Fruit fly (Drosophila melanogaster) whole organism, embryonic: ENCODE data around the gene ZnT77C.

Experiments used
- Bgb ChIP-seq: fragments of 200-800 bp; sonication (Bioruptor generic); IDR thresholded peaks from 2 replicates; pipeline ENCODE4 v1.3.6; 2022; ENCODE audit warnings: missing biosample characterization, missing genetic modification characterization; ENCODE audit not compliant: partially characterized antibody
- CG10543 ChIP-seq: fragments of 200-800 bp; sonication (Bioruptor generic); optimal IDR thresholded peaks from 3 replicates; lab custom pipeline; 2017; ENCODE audit warnings: missing biosample characterization, mild to moderate bottlenecking, missing genetic modification characterization, moderate library complexity
- CG11093 ChIP-seq: fragments of 200-800 bp; sonication (Bioruptor generic); IDR thresholded peaks from 3 replicates; pipeline ENCODE4 v1.3.6; 2022; ENCODE audit warnings: missing biosample characterization, missing genetic modification characterization
- CG11398 ChIP-seq: fragments of 200-800 bp; sonication (Bioruptor generic); optimal IDR thresholded peaks from 2 replicates; lab custom pipeline; 2016; ENCODE audit warnings: missing biosample characterization, missing genetic modification characterization
- CG13775 ChIP-seq: fragments of 200-800 bp; sonication (Bioruptor generic); optimal IDR thresholded peaks from 3 replicates; lab custom pipeline; 2017; ENCODE audit warnings: missing biosample characterization, mild to moderate bottlenecking, missing genetic modification characterization
- CG14667 ChIP-seq: fragments of 200-800 bp; sonication (Bioruptor generic); IDR thresholded peaks from 2 replicates; pipeline ENCODE4 v1.3.6; 2022; ENCODE audit warnings: missing biosample characterization, missing genetic modification characterization
- CG14860 ChIP-seq: fragments of 200-800 bp; sonication (Bioruptor generic); IDR thresholded peaks from 3 replicates; pipeline ENCODE4 v1.3.6; 2022; ENCODE audit warnings: missing biosample characterization, missing genetic modification characterization; ENCODE audit not compliant: partially characterized antibody
- CG14965 ChIP-seq: fragments of 200-800 bp; sonication (Bioruptor generic); optimal IDR thresholded peaks from 2 replicates; lab custom pipeline; 2016; ENCODE audit warnings: missing biosample characterization, missing genetic modification characterization, borderline replicate concordance
- CG15011 ChIP-seq: fragments of 200-800 bp; sonication (Bioruptor generic); optimal IDR thresholded peaks from 3 replicates; lab custom pipeline; 2018; ENCODE audit warnings: missing biosample characterization, mild to moderate bottlenecking, missing genetic modification characterization
- CG2199 ChIP-seq: fragments of 200-800 bp; sonication (Bioruptor generic); IDR thresholded peaks from 3 replicates; pipeline ENCODE4 v1.3.6; 2022; ENCODE audit warnings: missing biosample characterization, missing genetic modification characterization
- CG32532 ChIP-seq: fragments of 200-800 bp; sonication (Bioruptor generic); IDR thresholded peaks from 2 replicates; pipeline ENCODE4 v1.3.6; 2022; ENCODE audit warnings: missing biosample characterization, missing genetic modification characterization
- CG4854 ChIP-seq: fragments of 200-800 bp; sonication (Bioruptor generic); optimal IDR thresholded peaks from 2 replicates; lab custom pipeline; 2016; ENCODE audit warnings: missing biosample characterization, missing genetic modification characterization, inconsistent platforms
- CG6689 ChIP-seq: fragments of 200-800 bp; sonication (Bioruptor generic); IDR thresholded peaks from 2 replicates; pipeline ENCODE4 v1.3.6; 2022; ENCODE audit warnings: missing biosample characterization, missing genetic modification characterization
- CG6813 ChIP-seq: fragments of 200-800 bp; sonication (Bioruptor generic); optimal IDR thresholded peaks from 2 replicates; lab custom pipeline; 2017; ENCODE audit warnings: missing biosample characterization, missing genetic modification characterization, mild to moderate bottlenecking, moderate library complexity, missing genetic modification reagents
- CG7357 ChIP-seq: fragments of 200-800 bp; sonication (Bioruptor generic); IDR thresholded peaks from 3 replicates; pipeline ENCODE4 v1.3.6; 2022; ENCODE audit warnings: missing biosample characterization, missing genetic modification characterization
- CG7745 ChIP-seq: fragments of 200-800 bp; sonication (Bioruptor generic); optimal IDR thresholded peaks from 2 replicates; lab custom pipeline; 2018; ENCODE audit warnings: missing biosample characterization, mild to moderate bottlenecking, missing genetic modification characterization, moderate library complexity
- CG9215 ChIP-seq: fragments of 200-800 bp; sonication (Bioruptor generic); IDR thresholded peaks from 2 replicates; pipeline ENCODE4 v1.3.6; 2022; ENCODE audit warnings: missing biosample characterization, missing genetic modification characterization
- CG9609 ChIP-seq: fragments of 200-800 bp; sonication (Bioruptor generic); optimal IDR thresholded peaks from 3 replicates; lab custom pipeline; 2016; ENCODE audit warnings: missing biosample characterization, missing genetic modification characterization
- CG9876 ChIP-seq: fragments of 200-800 bp; sonication (Bioruptor generic); optimal IDR thresholded peaks from 2 replicates; lab custom pipeline; 2016; ENCODE audit warnings: missing biosample characterization, missing genetic modification characterization
- CTCF ChIP-seq: fragments of 200-800 bp; sonication (Bioruptor generic); optimal IDR thresholded peaks from 2 replicates; lab custom pipeline; 2017; ENCODE audit warnings: missing biosample characterization, mild to moderate bottlenecking, missing genetic modification characterization, moderate library complexity
- CoRest ChIP-seq: fragments of 200-800 bp; sonication (Bioruptor generic); optimal IDR thresholded peaks from 3 replicates; lab custom pipeline; 2018; ENCODE audit warnings: missing biosample characterization, mild to moderate bottlenecking, missing genetic modification characterization, moderate library complexity
- Dll ChIP-seq: fragments of 200-800 bp; sonication (Bioruptor generic); IDR thresholded peaks from 4 replicates; pipeline ENCODE4 v1.3.6; 2022; ENCODE audit warnings: missing biosample characterization, missing genetic modification characterization; ENCODE audit not compliant: partially characterized antibody
- Hey ChIP-seq: fragments of 200-800 bp; sonication (Bioruptor generic); optimal IDR thresholded peaks from 3 replicates; lab custom pipeline; 2018; ENCODE audit warnings: missing biosample characterization, mild to moderate bottlenecking, missing genetic modification characterization
- HmgD ChIP-seq: fragments of 200-800 bp; sonication (Bioruptor generic); optimal IDR thresholded peaks from 3 replicates; lab custom pipeline; 2016; ENCODE audit warnings: missing biosample characterization, missing genetic modification characterization
- HmgZ ChIP-seq: fragments of 200-800 bp; sonication (Bioruptor generic); optimal IDR thresholded peaks from 2 replicates; lab custom pipeline; 2018; ENCODE audit warnings: missing biosample characterization, mild to moderate bottlenecking, missing genetic modification characterization
- Hmx ChIP-seq: fragments of 200-800 bp; sonication (Bioruptor generic); optimal IDR thresholded peaks from 2 replicates; lab custom pipeline; 2016; ENCODE audit warnings: missing biosample characterization, missing genetic modification characterization
- Hr78 ChIP-seq, 2 experiments: fragments of 200-800 bp in 1 of 2; fragments of >200 bp in 1 of 2; sonication (Bioruptor generic) in 1 of 2; optimal IDR thresholded peaks; 2 replicates each; lab custom pipeline; 2017 to 2019; ENCODE audit warnings: missing biosample characterization in 2 of 2, missing genetic modification characterization in 2 of 2, mild to moderate bottlenecking in 1 of 2, moderate library complexity in 1 of 2
- Oli ChIP-seq: fragments of 200-800 bp; sonication (Bioruptor generic); optimal IDR thresholded peaks from 2 replicates; lab custom pipeline; 2018; ENCODE audit warnings: missing biosample characterization, mild to moderate bottlenecking, missing genetic modification characterization, moderate library complexity
- Sin3A ChIP-seq: fragments of >200 bp; optimal IDR thresholded peaks from 2 replicates; lab custom pipeline; 2018
- Taf1 ChIP-seq: fragments of 200-800 bp; sonication (Bioruptor generic); IDR thresholded peaks from 2 replicates; pipeline ENCODE4 v1.3.6; 2022; ENCODE audit warnings: missing biosample characterization, missing genetic modification characterization
- abd-A ChIP-seq: fragments of 200-800 bp; sonication (Bioruptor generic); optimal IDR thresholded peaks from 3 replicates; lab custom pipeline; 2019; ENCODE audit warnings: missing biosample characterization, mild to moderate bottlenecking, missing genetic modification characterization, moderate library complexity
- ap ChIP-seq: fragments of 200-800 bp; sonication (Bioruptor generic); IDR thresholded peaks from 2 replicates; pipeline ENCODE4 v1.3.6; 2022; ENCODE audit warnings: missing biosample characterization, missing genetic modification characterization
- croc ChIP-seq: fragments of 200-800 bp; sonication (Bioruptor generic); conservative IDR thresholded peaks from 3 replicates; pipeline ENCODE4 v1.3.6; 2022; ENCODE audit warnings: missing biosample characterization, missing genetic modification characterization
- dm ChIP-seq: fragments of 200-800 bp; sonication (Bioruptor generic); optimal IDR thresholded peaks from 3 replicates; lab custom pipeline; 2016; ENCODE audit warnings: missing biosample characterization, missing genetic modification characterization
- grn ChIP-seq: fragments of 200-800 bp; sonication (Bioruptor generic); optimal IDR thresholded peaks from 3 replicates; lab custom pipeline; 2017; ENCODE audit warnings: missing biosample characterization, missing genetic modification characterization
- gsb-n ChIP-seq: fragments of 200-800 bp; sonication (Bioruptor generic); optimal IDR thresholded peaks from 3 replicates; lab custom pipeline; 2018; ENCODE audit warnings: missing biosample characterization, mild to moderate bottlenecking, missing genetic modification characterization
- jumu ChIP-seq: fragments of 200-800 bp; sonication (Bioruptor generic); optimal IDR thresholded peaks from 3 replicates; lab custom pipeline; 2016; ENCODE audit warnings: missing biosample characterization, missing genetic modification characterization
- kni ChIP-seq: fragments of 200-800 bp; sonication (Bioruptor generic); optimal IDR thresholded peaks from 3 replicates; lab custom pipeline; 2017; ENCODE audit warnings: mild to moderate bottlenecking, missing biosample characterization, missing genetic modification reagents, missing genetic modification characterization
- lov ChIP-seq, 2 experiments: fragments of 200-800 bp in 1 of 2; fragments of >200 bp in 1 of 2; sonication (Bioruptor generic) in 1 of 2; IDR thresholded peaks in 1 of 2; optimal IDR thresholded peaks in 1 of 2; 2 replicates in 1 of 2; 3 replicates in 1 of 2; pipeline versions ENCODE4 v1.3.6 to Lab custom; 2017 to 2022; ENCODE audit warnings: missing biosample characterization in 1 of 2, missing genetic modification characterization in 1 of 2
- pan ChIP-seq, 4 experiments: fragments of >200 bp in 3 of 4; fragments of 200-800 bp in 1 of 4; sonication (Bioruptor generic) in 1 of 4; optimal IDR thresholded peaks in 3 of 4; IDR thresholded peaks in 1 of 4; 2 replicates each; pipeline versions ENCODE4 v1.3.6 to Lab custom; 2017 to 2022; ENCODE audit warnings: missing biosample characterization in 2 of 4, missing genetic modification characterization in 2 of 4, mixed read lengths in 1 of 4
- row ChIP-seq: fragments of 200-800 bp; sonication (Bioruptor generic); IDR thresholded peaks from 3 replicates; pipeline ENCODE4 v1.3.6; 2022; ENCODE audit warnings: missing biosample characterization, missing genetic modification characterization
- sd ChIP-seq: fragments of 200-800 bp; sonication (Bioruptor generic); optimal IDR thresholded peaks from 3 replicates; lab custom pipeline; 2018; ENCODE audit warnings: missing biosample characterization, mild to moderate bottlenecking, missing genetic modification characterization, moderate library complexity
- sim ChIP-seq: fragments of 200-800 bp; sonication (Bioruptor generic); IDR thresholded peaks from 2 replicates; pipeline ENCODE4 v1.3.6; 2022; ENCODE audit warnings: missing biosample characterization, missing genetic modification characterization
- sima ChIP-seq: fragments of 200-800 bp; sonication (Bioruptor generic); optimal IDR thresholded peaks from 2 replicates; lab custom pipeline; 2016; ENCODE audit warnings: missing biosample characterization, missing genetic modification characterization
- so ChIP-seq: fragments of 200-800 bp; sonication (Bioruptor generic); IDR thresholded peaks from 3 replicates; pipeline ENCODE4 v1.3.6; 2022; ENCODE audit warnings: missing biosample characterization, missing genetic modification characterization
- tap ChIP-seq: fragments of 200-800 bp; optimal IDR thresholded peaks from 3 replicates; lab custom pipeline; 2019; ENCODE audit warnings: missing biosample characterization, mild to moderate bottlenecking, missing genetic modification characterization, moderate library complexity
- tll ChIP-seq, 2 experiments: fragments of 200-800 bp in 1 of 2; fragments of >200 bp in 1 of 2; sonication (Bioruptor generic) in 1 of 2; optimal IDR thresholded peaks; 2 replicates each; lab custom pipeline; 2017 to 2019; ENCODE audit warnings: missing biosample characterization in 2 of 2, missing genetic modification characterization in 2 of 2, mild to moderate bottlenecking in 1 of 2, moderate library complexity in 1 of 2
- twi ChIP-seq: fragments of 200-800 bp; optimal IDR thresholded peaks from 2 replicates; lab custom pipeline; 2019; ENCODE audit warnings: missing biosample characterization, mild to moderate bottlenecking, missing genetic modification characterization, moderate library complexity

The ZnT77C gene

DNA sequence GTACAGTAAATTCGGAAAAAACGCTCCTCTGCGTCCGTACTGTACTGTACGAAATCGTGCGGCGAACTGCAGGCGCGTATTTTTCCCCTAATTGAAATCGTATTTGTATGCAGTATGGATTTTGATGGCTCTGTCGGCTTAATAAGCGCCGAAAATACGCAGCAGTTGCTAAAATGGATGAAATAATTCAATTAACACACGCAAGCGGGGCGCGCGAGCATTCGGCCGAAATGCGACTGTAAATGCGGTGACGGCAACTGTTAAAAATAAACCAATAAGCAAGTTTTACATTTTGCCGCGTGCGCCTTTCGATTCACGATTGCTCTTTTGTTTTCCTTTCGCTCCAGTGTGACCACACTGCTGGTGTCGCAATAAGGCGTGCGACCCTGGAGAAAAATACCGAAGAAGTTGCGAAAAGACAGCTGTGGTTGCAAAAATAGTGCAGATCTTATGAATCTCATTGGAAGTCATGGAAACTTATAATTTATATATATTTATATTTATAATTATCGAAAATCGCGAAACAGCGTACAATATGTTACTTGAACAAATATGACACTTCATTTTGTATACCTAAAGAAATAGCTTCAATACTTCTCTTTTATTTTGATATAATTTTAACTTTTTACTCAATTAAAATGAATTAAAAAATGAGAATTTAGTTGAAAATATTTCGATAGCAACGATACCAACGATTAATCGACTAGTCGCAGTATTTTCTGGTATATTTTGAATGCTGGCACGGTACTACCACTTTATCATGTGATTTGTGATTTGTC lies 21.5 kb downstream of the ZnT77C start, which contains the start of the genes CG32428 and CG5969 (continued):
- peak; percentile 79 for TF ChIP-seq CoRest
- TF ChIP-seq sim (GFP tag; lab: Robert Waterston, UW) = no peak
- no peak for TF ChIP-seq Bgb
- no peak for TF ChIP-seq CTCF
- peak; percentile 49 for TF ChIP-seq Taf1 (GFP tag; lab: Robert Waterston, UW)
- no peak; the same call in 1 of the 2 replicates for TF ChIP-seq CG9215 (GFP tag; lab: Robert Waterston, UW)
- TF ChIP-seq Hmx = no peak
- no peak for TF ChIP-seq sima (GFP tag; lab: Kevin White, UChicago)
- TF ChIP-seq grn (GFP tag; lab: Kevin White, UChicago) = no peak
- no peak for TF ChIP-seq ap
- TF ChIP-seq dm (GFP tag; lab: Kevin White, UChicago) = peak; percentile 35
- no peak for TF ChIP-seq CG9876 (GFP tag; lab: Kevin White, UChicago)
- TF ChIP-seq CG4854 = no peak
- peak; percentile 58 for TF ChIP-seq CG13775 (GFP tag; lab: Kevin White, UChicago)
- TF ChIP-seq CG15011 (GFP tag; lab: Kevin White, UChicago) = no peak
- peak; percentile 20 for TF ChIP-seq HmgZ (tag; lab: Kevin White, UChicago)
- peak; percentile 78 for TF ChIP-seq row (GFP tag; lab: Robert Waterston, UW)
- peak; percentile 84 for TF ChIP-seq CG32532 (GFP tag; lab: Robert Waterston, UW)
- peak; percentile 42 for TF ChIP-seq gsb-n (tag; lab: Kevin White, UChicago)
- 0 out of 3 replicates have a peak, but pooled peaks have one; percentile 21 for TF ChIP-seq croc
- peak; percentile 59 for TF ChIP-seq Sin3A
- TF ChIP-seq lov (optimal IDR thresholded peaks at IDR 0.05; lab: Kevin White, UChicago) = no peak
- no peak for TF ChIP-seq lov (GFP tag; IDR thresholded peaks at IDR 0.05; lab: Robert Waterston, UW)
- peak; percentile 48 for TF ChIP-seq Oli (tag; lab: Kevin White, UChicago)
- peak; percentile 20 for TF ChIP-seq CG6813 (GFP tag; lab: Kevin White, UChicago)
- no peak for TF ChIP-seq CG9609 (GFP tag; lab: Kevin White, UChicago)
- peak; percentile 38 for TF ChIP-seq tap (tag; lab: Kevin White, UChicago)
- TF ChIP-seq CG7357 = peak; percentile 52; the same call in 2 of the 3 replicates
- TF ChIP-seq Hr78 (GFP tag; optimal IDR thresholded peaks at IDR 0.05; lab: Kevin White, UChicago) = no peak
- no peak for TF ChIP-seq kni (GFP tag; lab: Kevin White, UChicago)
- TF ChIP-seq sd (tag; lab: Kevin White, UChicago) = peak; percentile 69
- TF ChIP-seq jumu (GFP tag; lab: Kevin White, UChicago) = no peak
- no peak for TF ChIP-seq so (GFP tag; lab: Robert Waterston, UW)
- no peak for TF ChIP-seq CG11398 (GFP tag; lab: Kevin White, UChicago)
- no peak for TF ChIP-seq CG7745
- no peak for TF ChIP-seq Dll
- TF ChIP-seq twi = peak; percentile 14
- no peak for TF ChIP-seq abd-A (tag; lab: Kevin White, UChicago)
- TF ChIP-seq CG14667 (GFP tag; lab: Robert Waterston, UW) = peak; percentile 54
- no peak; the same call in 1 of the 2 replicates for TF ChIP-seq CG6689 (GFP tag; lab: Robert Waterston, UW)
- no peak for TF ChIP-seq Hey
- TF ChIP-seq CG10543 (GFP tag; lab: Kevin White, UChicago) = no peak
- TF ChIP-seq CG11093 (GFP tag; lab: Robert Waterston, UW) = no peak
- TF ChIP-seq pan (optimal IDR thresholded peaks at IDR 0.05; lab: Kevin White, UChicago) = no peak
- peak in 1 of 2 experiments; percentile 77 for TF ChIP-seq pan (GFP tag; optimal IDR thresholded peaks at IDR 0.05 in 1 of 2, IDR thresholded peaks at IDR 0.05 in 1 of 2)
- TF ChIP-seq CG14965 (GFP tag; lab: Kevin White, UChicago) = no peak
- no peak for TF ChIP-seq HmgD (GFP tag; lab: Kevin White, UChicago)
- TF ChIP-seq CG2199 = no peak
- no peak for TF ChIP-seq CG14860 (GFP tag; lab: Robert Waterston, UW)
- no peak for TF ChIP-seq tll (GFP tag; optimal IDR thresholded peaks at IDR 0.05; lab: Kevin White, UChicago)
